Worm (Caenorhabditis elegans) whole organism, L4 larva: Measurements from ENCODE around the gene sql-1.

ENCODE experiments used
- R02D3.7 ChIP-seq: fragments of 150-350 bp; sonication (generic microtip); optimal IDR thresholded peaks from 3 replicates; lab custom pipeline; 2014; ENCODE audit warnings: missing biosample characterization, missing genetic modification characterization
- ceh-44 ChIP-seq: fragments of 200-800 bp; sonication (Bioruptor generic); IDR thresholded peaks from 2 replicates; pipeline ENCODE4 v1.3.6; 2022; ENCODE audit warnings: missing genetic modification reagents, missing genetic modification characterization, missing compliant biosample characterization
- ces-1 ChIP-seq: fragments of 150-350 bp; sonication (generic microtip); optimal IDR thresholded peaks from 4 replicates; lab custom pipeline; 2014; ENCODE audit warnings: missing biosample characterization, missing genetic modification reagents, missing genetic modification characterization
- nhr-11 ChIP-seq: fragments of 150-350 bp; optimal IDR thresholded peaks from 2 replicates; lab custom pipeline; 2014; ENCODE audit warnings: missing biosample characterization, missing genetic modification characterization

ce11 chrIII:12496449-12496848 lies 2.9 kb upstream of the sql-1 start, which contains the start of gene herd-1:
- TF ChIP-seq ces-1 (GFP tag; lab: Kevin White, UChicago) (no peak), R02D3.7 (tag; lab: Kevin White, UChicago) (no peak), ceh-44 (GFP tag; lab: Robert Waterston, UW) (no peak), nhr-11 (no peak)
